Worm (Caenorhabditis elegans) whole organism, mixed stage, embryonic: Measurements from ENCODE around the gene H43I07.1.
A peak's percentile ranks its signal among the peaks of the same experiment; 100 is the strongest.

Source experiments
- bed-3 ChIP-seq: fragments of 200-800 bp; sonication (Bioruptor generic); optimal IDR thresholded peaks from 3 replicates; lab custom pipeline; 2018; ENCODE audit warnings: mild to moderate bottlenecking, missing genetic modification characterization, moderate library complexity, missing compliant biosample characterization
- blmp-1 ChIP-seq: fragments of 150-350 bp; optimal IDR thresholded peaks from 2 replicates; lab custom pipeline; 2014; ENCODE audit warnings: missing biosample characterization, missing genetic modification characterization
- ceh-43 ChIP-seq: fragments of 200-800 bp; sonication (Bioruptor generic); optimal IDR thresholded peaks from 2 replicates; lab custom pipeline; 2018; ENCODE audit warnings: mild to moderate bottlenecking, missing genetic modification characterization, moderate library complexity, missing compliant biosample characterization
- ceh-83 ChIP-seq: fragments of 200-800 bp; sonication (Bioruptor generic); optimal IDR thresholded peaks from 2 replicates; lab custom pipeline; 2018; ENCODE audit warnings: mild to moderate bottlenecking, missing genetic modification characterization, missing compliant biosample characterization
- ces-1 ChIP-seq: fragments of 150-350 bp; optimal IDR thresholded peaks from 2 replicates; lab custom pipeline; 2014; ENCODE audit warnings: missing biosample characterization, missing genetic modification reagents, missing genetic modification characterization
- cnd-1 ChIP-seq: fragments of 200-800 bp; sonication (Bioruptor generic); optimal IDR thresholded peaks from 2 replicates; lab custom pipeline; 2018; ENCODE audit warnings: mild to moderate bottlenecking, missing genetic modification characterization, missing compliant biosample characterization
- drap-1 ChIP-seq: fragments of 200-800 bp; sonication (Bioruptor generic); optimal IDR thresholded peaks from 3 replicates; lab custom pipeline; 2018; ENCODE audit warnings: mild to moderate bottlenecking, missing genetic modification characterization, missing compliant biosample characterization
- elt-3 ChIP-seq: fragments of 150-350 bp; optimal IDR thresholded peaks from 2 replicates; lab custom pipeline; 2014; ENCODE audit warnings: missing biosample characterization, missing genetic modification characterization
- flh-1 ChIP-seq: fragments of 200-800 bp; sonication (Bioruptor generic); optimal IDR thresholded peaks from 2 replicates; lab custom pipeline; 2018; ENCODE audit warnings: mild to moderate bottlenecking, missing genetic modification characterization, moderate library complexity, missing compliant biosample characterization
- ham-2 ChIP-seq: fragments of 200-800 bp; sonication (Bioruptor generic); optimal IDR thresholded peaks from 2 replicates; lab custom pipeline; 2018; ENCODE audit warnings: mild to moderate bottlenecking, missing genetic modification characterization, missing compliant biosample characterization
- hlh-1 ChIP-seq: fragments of 150-350 bp; optimal IDR thresholded peaks from 2 replicates; lab custom pipeline; 2014; ENCODE audit warnings: missing biosample characterization, missing genetic modification reagents, missing genetic modification characterization
- lin-13 ChIP-seq: fragments of 150-350 bp; optimal IDR thresholded peaks from 2 replicates; lab custom pipeline; 2014; ENCODE audit warnings: missing biosample characterization, missing genetic modification characterization
- lin-32 ChIP-seq: fragments of 200-800 bp; sonication (Bioruptor generic); optimal IDR thresholded peaks from 2 replicates; lab custom pipeline; 2018; ENCODE audit warnings: mild to moderate bottlenecking, missing genetic modification characterization, missing compliant biosample characterization
- lsy-2 ChIP-seq: fragments of 150-350 bp; optimal IDR thresholded peaks from 2 replicates; lab custom pipeline; 2014; ENCODE audit warnings: missing biosample characterization, missing genetic modification characterization
- mab-5 ChIP-seq: fragments of 150-350 bp; optimal IDR thresholded peaks from 2 replicates; lab custom pipeline; 2014; ENCODE audit warnings: missing biosample characterization, missing genetic modification characterization
- mep-1 ChIP-seq: fragments of 150-350 bp; optimal IDR thresholded peaks from 2 replicates; lab custom pipeline; 2017; ENCODE audit warnings: missing biosample characterization, missing genetic modification reagents, missing genetic modification characterization, inconsistent platforms
- mls-2 ChIP-seq: sonication (generic microtip); optimal IDR thresholded peaks from 2 replicates; lab custom pipeline; 2016; ENCODE audit warnings: mild to moderate bottlenecking, missing genetic modification characterization, moderate library complexity, missing compliant biosample characterization
- nhr-12 ChIP-seq: fragments of 150-350 bp; optimal IDR thresholded peaks from 2 replicates; lab custom pipeline; 2014; ENCODE audit warnings: missing biosample characterization, missing genetic modification characterization
- nhr-2 ChIP-seq: fragments of 150-350 bp; optimal IDR thresholded peaks from 2 replicates; lab custom pipeline; 2014; ENCODE audit warnings: missing biosample characterization, missing genetic modification characterization
- nhr-237 ChIP-seq: fragments of 150-350 bp; optimal IDR thresholded peaks from 2 replicates; lab custom pipeline; 2014; ENCODE audit warnings: missing biosample characterization, missing genetic modification characterization
- nhr-28 ChIP-seq: fragments of 150-350 bp; optimal IDR thresholded peaks from 2 replicates; lab custom pipeline; 2014; ENCODE audit warnings: missing biosample characterization, missing genetic modification characterization
- nhr-76 ChIP-seq: sonication (generic microtip); optimal IDR thresholded peaks from 2 replicates; lab custom pipeline; 2017; ENCODE audit warnings: missing biosample characterization, missing genetic modification characterization
- pha-4 ChIP-seq: fragments of 150-350 bp; optimal IDR thresholded peaks from 2 replicates; lab custom pipeline; 2018; ENCODE audit warnings: missing biosample characterization, missing genetic modification reagents, missing genetic modification characterization
- snpc-4 ChIP-seq: fragments of 150-350 bp; optimal IDR thresholded peaks from 2 replicates; lab custom pipeline; 2014; ENCODE audit warnings: missing biosample characterization, missing genetic modification characterization
- sptf-1 ChIP-seq: sonication (generic microtip); optimal IDR thresholded peaks from 2 replicates; lab custom pipeline; 2017; ENCODE audit warnings: mild to moderate bottlenecking, missing genetic modification characterization, moderate library complexity, missing compliant biosample characterization
- tbx-8 ChIP-seq: fragments of 200-800 bp; sonication (Bioruptor generic); optimal IDR thresholded peaks from 2 replicates; lab custom pipeline; 2018; ENCODE audit warnings: mild to moderate bottlenecking, missing genetic modification characterization, moderate library complexity, missing compliant biosample characterization
- unc-120 ChIP-seq: sonication (generic microtip); optimal IDR thresholded peaks from 2 replicates; lab custom pipeline; 2017; ENCODE audit warnings: missing genetic modification characterization, missing compliant biosample characterization; ENCODE audit not compliant: poor library complexity, severe bottlenecking
- unc-39 ChIP-seq: fragments of 150-350 bp; optimal IDR thresholded peaks from 2 replicates; lab custom pipeline; 2014; ENCODE audit warnings: missing biosample characterization, missing genetic modification characterization
- unc-62 ChIP-seq: fragments of 150-350 bp; optimal IDR thresholded peaks from 2 replicates; lab custom pipeline; 2014; ENCODE audit warnings: missing biosample characterization, missing genetic modification reagents, missing genetic modification characterization
- zip-8 ChIP-seq: fragments of 150-350 bp; optimal IDR thresholded peaks from 2 replicates; lab custom pipeline; 2014; ENCODE audit warnings: missing biosample characterization, missing genetic modification characterization
- ztf-11 ChIP-seq: fragments of 150-350 bp; optimal IDR thresholded peaks from 2 replicates; lab custom pipeline; 2014; ENCODE audit warnings: missing biosample characterization, missing genetic modification characterization

Gene H43I07.1

ce11 chrV:4204421-4204820, at the start of gene H43I07.1:
Gene H43I07.1, plus strand, starts transcription at chrV:4204721.
- no peak for TF ChIP-seq unc-120
- TF ChIP-seq sptf-1 (tag; lab: Kevin White, UChicago): no peak
- TF ChIP-seq blmp-1 (tag; lab: Kevin White, UChicago): no peak
- no peak for TF ChIP-seq hlh-1 (tag; lab: Kevin White, UChicago)
- TF ChIP-seq bed-3 (GFP tag; lab: Kevin White, UChicago): no peak
- TF ChIP-seq nhr-2 (tag; lab: Kevin White, UChicago): no peak
- no peak for TF ChIP-seq elt-3 (tag; lab: Kevin White, UChicago)
- TF ChIP-seq ham-2: no peak
- TF ChIP-seq ceh-83 (GFP tag; lab: Kevin White, UChicago): no peak
- no peak for TF ChIP-seq snpc-4 (tag; lab: Kevin White, UChicago)
- TF ChIP-seq pha-4 (tag; lab: Kevin White, UChicago): no peak
- no peak for TF ChIP-seq unc-39 (tag; lab: Kevin White, UChicago)
- TF ChIP-seq mep-1 (tag; lab: Kevin White, UChicago): no peak
- no peak for TF ChIP-seq nhr-76
- TF ChIP-seq zip-8 (tag; lab: Kevin White, UChicago): no peak
- TF ChIP-seq, all 35 proteins: peak for 0

ce11 chrV:4157291-4157690, 47.2 kb upstream of the H43I07.1 start:
- TF ChIP-seq drap-1: no peak
- no peak for TF ChIP-seq cnd-1 (tag; lab: Kevin White, UChicago)
- TF ChIP-seq unc-120: peak; percentile 85
- TF ChIP-seq unc-62: peak; percentile 89
- TF ChIP-seq unc-39 (tag; lab: Kevin White, UChicago): no peak
- TF ChIP-seq ceh-43 (GFP tag; lab: Kevin White, UChicago): no peak
- TF ChIP-seq hlh-1 (tag; lab: Kevin White, UChicago): peak; percentile 99

- peak; percentile 64 for TF ChIP-seq zip-8 (tag; lab: Kevin White, UChicago)
- TF ChIP-seq ceh-83 (GFP tag; lab: Kevin White, UChicago): no peak
- TF ChIP-seq cnd-1 (tag; lab: Kevin White, UChicago): no peak
- TF ChIP-seq elt-3 (tag; lab: Kevin White, UChicago): no peak
- no peak for TF ChIP-seq unc-62
Observed at ce11 chrV:4160086-4160485, 44.4 kb upstream of the H43I07.1 start, which contains the start of gene Y45G5AM.5. Gene Y45G5AM.5, plus strand, starts transcription at chrV:4160386.

ce11 chrV:4162922-4163321, 41.6 kb upstream of the H43I07.1 start, which contains the start of gene Y45G5AM.4:
Gene Y45G5AM.4, plus strand, starts transcription at chrV:4163222.
- TF ChIP-seq nhr-28 (tag; lab: Kevin White, UChicago): no peak
- no peak for TF ChIP-seq mep-1 (tag; lab: Kevin White, UChicago)
- no peak for TF ChIP-seq ceh-83 (GFP tag; lab: Kevin White, UChicago)
- TF ChIP-seq nhr-76: no peak

- TF ChIP-seq nhr-2 (tag; lab: Kevin White, UChicago) (no peak), nhr-28 (tag; lab: Kevin White, UChicago) (no peak), mab-5 (no peak), mls-2 (tag; lab: Kevin White, UChicago) (no peak)
- TF ChIP-seq, all 35 proteins: peak for 0
Observed at ce11 chrV:4164504-4164959, 40.0 kb upstream of the H43I07.1 start, which contains the start of gene Y45G5AM.3. Gene Y45G5AM.3, plus strand, starts transcription at chrV:4164554.

- TF ChIP-seq ztf-11: no peak
- TF ChIP-seq ham-2: no peak
- no peak for TF ChIP-seq tbx-8 (GFP tag; lab: Kevin White, UChicago)
- TF ChIP-seq pha-4 (tag; lab: Kevin White, UChicago): no peak
- TF ChIP-seq unc-120: no peak
- TF ChIP-seq flh-1 (GFP tag; lab: Kevin White, UChicago): no peak
- TF ChIP-seq blmp-1 (tag; lab: Kevin White, UChicago): no peak
- TF ChIP-seq ceh-83 (GFP tag; lab: Kevin White, UChicago): no peak
- TF ChIP-seq nhr-28 (tag; lab: Kevin White, UChicago): no peak
- TF ChIP-seq hlh-1 (tag; lab: Kevin White, UChicago): no peak
- no peak for TF ChIP-seq nhr-237 (tag; lab: Kevin White, UChicago)
- no peak for TF ChIP-seq ces-1 (GFP tag; lab: Kevin White, UChicago)
- no peak for TF ChIP-seq unc-39 (tag; lab: Kevin White, UChicago)
- TF ChIP-seq lin-32 (GFP tag; lab: Kevin White, UChicago): no peak
- no peak for TF ChIP-seq lin-13 (tag; lab: Kevin White, UChicago)
- no peak for TF ChIP-seq lsy-2
- TF ChIP-seq nhr-2 (tag; lab: Kevin White, UChicago): no peak
- TF ChIP-seq nhr-12: no peak
- no peak for TF ChIP-seq unc-62
- no peak for TF ChIP-seq drap-1
Observed at ce11 chrV:4168045-4168444, 36.5 kb upstream of the H43I07.1 start.
